Worm (Caenorhabditis elegans) whole organism, young adult: ENCODE data around the gene hpo-39.

ENCODE experiments used
- F49E8.2 ChIP-seq: sonication (generic microtip); optimal IDR thresholded peaks from 3 replicates; lab custom pipeline; 2017; ENCODE audit warnings: missing genetic modification characterization, mild to moderate bottlenecking, missing compliant biosample characterization, antibody characterized with exemption, moderate library complexity; ENCODE audit not compliant: insufficient read depth
- ama-1 ChIP-seq, 3 experiments: fragments of 150-350 bp in 1 of 3; sonication (generic microtip) in 2 of 3; optimal IDR thresholded peaks; 2 replicates each; lab custom pipeline; 2014 to 2018; ENCODE audit warnings: missing biosample characterization in 2 of 3, missing genetic modification characterization in 2 of 3, missing genetic modification reagents in 2 of 3
- atf-7 ChIP-seq: sonication (generic microtip); optimal IDR thresholded peaks from 2 replicates; lab custom pipeline; 2017; ENCODE audit warnings: mild to moderate bottlenecking, missing genetic modification characterization, missing compliant biosample characterization
- attf-3 ChIP-seq: fragments of 200-800 bp; sonication (Bioruptor generic); conservative IDR thresholded peaks from 2 replicates; pipeline ENCODE4 v1.3.6; 2022; ENCODE audit warnings: missing genetic modification reagents, missing genetic modification characterization, missing compliant biosample characterization
- ccch-3 ChIP-seq: fragments of 200-800 bp; sonication (Bioruptor generic); optimal IDR thresholded peaks from 2 replicates; lab custom pipeline; 2018; ENCODE audit warnings: mild to moderate bottlenecking, missing genetic modification characterization, missing compliant biosample characterization
- ceh-79 ChIP-seq: sonication (generic microtip); optimal IDR thresholded peaks from 2 replicates; lab custom pipeline; 2017; ENCODE audit warnings: mild to moderate bottlenecking, missing genetic modification characterization, missing compliant biosample characterization
- dpff-1 ChIP-seq: sonication (generic microtip); optimal IDR thresholded peaks from 2 replicates; lab custom pipeline; 2017; ENCODE audit warnings: mild to moderate bottlenecking, missing genetic modification characterization, missing compliant biosample characterization
- efl-1 ChIP-seq: fragments of 150-350 bp; optimal IDR thresholded peaks from 2 replicates; lab custom pipeline; 2014; ENCODE audit warnings: missing biosample characterization, missing genetic modification reagents, missing genetic modification characterization
- mes-4 ChIP-seq: sonication (generic microtip); optimal IDR thresholded peaks from 2 replicates; lab custom pipeline; 2016; ENCODE audit warnings: missing genotype, missing genetic modification characterization, missing compliant biosample characterization
- pbrm-1 ChIP-seq: fragments of 200-800 bp; sonication (Bioruptor generic); IDR thresholded peaks from 2 replicates; pipeline ENCODE4 v1.3.6; 2022; ENCODE audit warnings: missing genetic modification reagents, missing genetic modification characterization, missing compliant biosample characterization
- snpc-4 ChIP-seq, 5 experiments: fragments of 150-350 bp in 1 of 5; sonication (generic microtip) in 4 of 5; optimal IDR thresholded peaks; 2 replicates each; lab custom pipeline; 2014 to 2018; ENCODE audit warnings: missing genetic modification characterization in 5 of 5, missing biosample characterization in 3 of 5, antibody characterized with exemption in 2 of 5, mild to moderate bottlenecking in 2 of 5, missing compliant biosample characterization in 2 of 5, missing genotype in 2 of 5, moderate library complexity in 2 of 5, missing genetic modification reagents in 1 of 5
- tbp1 ChIP-seq: fragments of 200-800 bp; sonication (Bioruptor generic); optimal IDR thresholded peaks from 2 replicates; lab custom pipeline; 2018; ENCODE audit warnings: mild to moderate bottlenecking, missing genetic modification characterization, missing compliant biosample characterization
- unc-62 ChIP-seq: fragments of 150-350 bp; optimal IDR thresholded peaks from 2 replicates; lab custom pipeline; 2014; ENCODE audit warnings: missing biosample characterization, missing genetic modification reagents, missing genetic modification characterization
- ztf-18 ChIP-seq: sonication (generic microtip); optimal IDR thresholded peaks from 2 replicates; lab custom pipeline; 2016; ENCODE audit warnings: missing genotype, mild to moderate bottlenecking, missing genetic modification characterization, missing compliant biosample characterization

ce11 chrV:4562493-4562892 lies 11.2 kb downstream of the hpo-39 start:
- TF ChIP-seq ccch-3 (GFP tag; lab: Kevin White, UChicago) (no peak), F49E8.2 (tag; lab: Kevin White, UChicago) (no peak), pbrm-1 (GFP tag; lab: Robert Waterston, UW) (no peak), ztf-18 (no peak), dpff-1 (tag; lab: Kevin White, UChicago) (no peak), atf-7 (tag; lab: Kevin White, UChicago) (no peak), tbp1 (GFP tag; lab: Kevin White, UChicago) (no peak), attf-3 (no peak), ama-1 (optimal IDR thresholded peaks at IDR 0.05; lab: Kevin White, UChicago) (no peak), ama-1 (GFP tag; optimal IDR thresholded peaks at IDR 0.05; lab: Kevin White, UChicago) (no peak), mes-4 (tag; lab: Kevin White, UChicago) (no peak), efl-1 (no peak), unc-62 (GFP tag; lab: Kevin White, UChicago) (no peak), ceh-79 (no peak), snpc-4 (GFP tag; optimal IDR thresholded peaks at IDR 0.05; lab: Kevin White, UChicago) (no peak), snpc-4 (tag; optimal IDR thresholded peaks at IDR 0.05; lab: Kevin White, UChicago) (no peak)
